Worm (Caenorhabditis elegans): ENCODE measurements around the gene aldo-2.

DNA sequence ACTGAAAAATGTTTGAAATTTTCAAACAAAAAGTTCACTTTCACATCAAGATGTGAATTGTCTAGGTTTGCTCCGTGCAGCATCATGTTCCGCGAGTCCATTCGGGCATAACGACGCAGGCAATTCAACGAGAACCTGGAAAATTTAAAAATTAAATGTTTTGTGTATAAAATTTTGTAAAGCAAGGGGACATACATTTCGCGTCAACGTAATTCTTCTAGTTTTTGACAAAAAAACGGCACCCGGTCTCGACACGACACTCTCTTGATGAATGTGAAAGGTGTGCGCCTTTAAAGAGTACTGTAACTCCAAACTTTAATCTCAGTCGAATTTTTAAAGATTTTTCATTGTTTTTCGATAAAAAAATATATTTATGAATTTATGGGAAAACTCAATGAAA is 42.4 kb downstream of the aldo-2 start, which contains the start of gene R12B2.6:
- TF ChIP-seq him-1 (tag; optimal IDR thresholded peaks at IDR 0.05): no peak
- TF ChIP-seq W03F9.2 (tag; optimal IDR thresholded peaks at IDR 0.05): no peak

Measured in whole organism, L4/young adult.